Worm (Caenorhabditis elegans) whole organism, early embryonic: ENCODE data around the gene ceh-86.

Experiments used
- B0310.2 ChIP-seq: sonication (generic microtip); optimal IDR thresholded peaks from 2 replicates; lab custom pipeline; 2016; ENCODE audit warnings: mild to moderate bottlenecking, missing genetic modification characterization, missing compliant biosample characterization
- aly-1 ChIP-seq: sonication (generic microtip); optimal IDR thresholded peaks from 2 replicates; lab custom pipeline; 2016; ENCODE audit warnings: missing genetic modification characterization, missing compliant biosample characterization
- ama-1 ChIP-seq: fragments of 150-350 bp; optimal IDR thresholded peaks from 2 replicates; lab custom pipeline; 2014
- ceh-13 ChIP-seq: fragments of 200-800 bp; sonication (Bioruptor generic); optimal IDR thresholded peaks from 2 replicates; lab custom pipeline; 2018; ENCODE audit warnings: mild to moderate bottlenecking, missing genetic modification characterization, missing compliant biosample characterization
- ets-7 ChIP-seq: sonication (generic microtip); optimal IDR thresholded peaks from 2 replicates; lab custom pipeline; 2016; ENCODE audit warnings: missing genotype, missing genetic modification characterization, missing compliant biosample characterization
- flt-1 ChIP-seq: fragments of 200-800 bp; sonication (Bioruptor generic); IDR thresholded peaks from 2 replicates; pipeline ENCODE4 v1.3.6; 2022; ENCODE audit warnings: missing genetic modification characterization, missing compliant biosample characterization
- hmbx-1 ChIP-seq: sonication (generic microtip); optimal IDR thresholded peaks from 2 replicates; lab custom pipeline; 2016; ENCODE audit warnings: mild to moderate bottlenecking, missing genetic modification characterization, missing compliant biosample characterization
- hmg-4 ChIP-seq: fragments of 200-800 bp; sonication (Bioruptor generic); optimal IDR thresholded peaks from 2 replicates; lab custom pipeline; 2018; ENCODE audit warnings: mild to moderate bottlenecking, missing genetic modification characterization, missing compliant biosample characterization
- hnd-1 ChIP-seq: sonication (generic microtip); optimal IDR thresholded peaks from 2 replicates; lab custom pipeline; 2016; ENCODE audit warnings: missing genetic modification characterization, missing compliant biosample characterization
- pes-1 ChIP-seq: fragments of 200-800 bp; sonication (Bioruptor generic); IDR thresholded peaks from 2 replicates; pipeline ENCODE4 v1.3.6; 2022; ENCODE audit warnings: missing genetic modification reagents, missing genetic modification characterization, missing compliant biosample characterization
- scrt-1 ChIP-seq: fragments of 200-800 bp; sonication (Bioruptor generic); IDR thresholded peaks from 2 replicates; pipeline ENCODE4 v1.3.6; 2022; ENCODE audit warnings: missing genetic modification characterization, missing compliant biosample characterization
- tbx-37 ChIP-seq: fragments of 200-800 bp; sonication (Bioruptor generic); conservative IDR thresholded peaks from 2 replicates; pipeline ENCODE4 v1.3.6; 2022; ENCODE audit warnings: missing genetic modification reagents, missing genetic modification characterization, missing compliant biosample characterization

ce11 chrII:2452492-2452891 lies 20.6 kb upstream of the ceh-86 start:
- no peak for TF ChIP-seq pes-1 (GFP tag; lab: Robert Waterston, UW)
- no peak for TF ChIP-seq hmg-4 (GFP tag; lab: Kevin White, UChicago)
- peak; percentile 75 for TF ChIP-seq ama-1
- no peak for TF ChIP-seq aly-1 (tag; lab: Kevin White, UChicago)
- TF ChIP-seq hmbx-1 (tag; lab: Kevin White, UChicago), result no peak
- TF ChIP-seq hnd-1 (tag; lab: Kevin White, UChicago), result no peak
- no peak for TF ChIP-seq ceh-13 (GFP tag; lab: Kevin White, UChicago)
- no peak for TF ChIP-seq tbx-37 (GFP tag; lab: Robert Waterston, UW)
- no peak for TF ChIP-seq B0310.2 (tag; lab: Kevin White, UChicago)
- no peak for TF ChIP-seq scrt-1 (GFP tag; lab: Robert Waterston, UW)
- no peak for TF ChIP-seq flt-1 (GFP tag; lab: Robert Waterston, UW)
- no peak for TF ChIP-seq ets-7 (tag; lab: Kevin White, UChicago)
